Fruit fly (Drosophila melanogaster) whole organism: Measurements from ENCODE around the gene eIF2Bepsilon.

Experiments used
- pan ChIP-seq: fragments of >200 bp; optimal IDR thresholded peaks from 2 replicates; lab custom pipeline; 2017
- psq ChIP-seq: fragments of >200 bp; optimal IDR thresholded peaks from 2 replicates; lab custom pipeline; 2017
- usp ChIP-seq: fragments of >200 bp; optimal IDR thresholded peaks from 2 replicates; lab custom pipeline; 2017; ENCODE audit warnings: missing biosample characterization, missing genetic modification characterization, mixed read lengths

DNA sequence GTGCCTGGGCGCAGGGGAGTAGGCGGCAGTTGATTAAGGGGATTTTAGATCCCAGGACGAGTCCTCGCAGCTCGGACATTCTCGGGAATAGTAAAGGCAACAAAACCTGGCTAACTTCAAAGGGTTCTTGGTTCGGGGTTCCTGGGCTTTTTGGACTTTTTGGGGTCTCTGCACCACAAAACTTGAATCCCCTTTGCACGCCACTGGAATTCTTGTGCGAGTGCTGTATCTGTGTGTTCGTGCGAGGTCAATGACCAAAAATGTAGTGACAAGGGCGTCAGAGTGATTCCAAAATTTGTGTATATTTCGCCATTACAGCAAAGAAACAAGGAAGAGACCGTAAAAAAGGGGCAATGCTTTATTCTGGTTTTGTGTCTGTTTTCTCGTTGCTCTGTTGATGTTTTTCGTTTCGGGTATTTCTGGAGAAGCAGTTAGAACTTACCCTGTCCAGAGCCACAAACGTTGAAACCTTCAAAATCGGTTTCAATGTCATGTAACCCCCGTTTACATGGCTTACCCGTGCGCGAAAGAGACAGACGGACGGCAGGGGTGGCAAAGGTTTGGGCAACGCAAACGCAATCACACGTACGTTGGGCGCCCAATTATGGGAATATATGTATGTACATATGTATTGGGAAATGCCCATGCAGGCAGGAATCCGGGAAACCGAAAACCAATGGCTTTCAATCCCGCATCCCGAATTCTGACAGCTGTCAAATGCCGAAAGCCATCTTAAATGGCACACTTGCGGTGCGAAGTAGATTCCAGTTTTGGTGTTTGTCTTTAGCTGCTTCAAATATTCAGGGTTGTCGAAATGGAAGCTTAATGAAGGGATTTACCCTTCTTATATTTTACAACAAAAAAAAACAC is 21.8 kb upstream of the eIF2Bepsilon start:
- TF ChIP-seq psq (lab: Kevin White, UChicago), result no peak
- no peak for TF ChIP-seq pan (lab: Kevin White, UChicago)
- no peak for TF ChIP-seq usp (GFP tag; lab: Kevin White, UChicago)
